Worm (Caenorhabditis elegans): ENCODE measurements around the gene gst-44.

DNA sequence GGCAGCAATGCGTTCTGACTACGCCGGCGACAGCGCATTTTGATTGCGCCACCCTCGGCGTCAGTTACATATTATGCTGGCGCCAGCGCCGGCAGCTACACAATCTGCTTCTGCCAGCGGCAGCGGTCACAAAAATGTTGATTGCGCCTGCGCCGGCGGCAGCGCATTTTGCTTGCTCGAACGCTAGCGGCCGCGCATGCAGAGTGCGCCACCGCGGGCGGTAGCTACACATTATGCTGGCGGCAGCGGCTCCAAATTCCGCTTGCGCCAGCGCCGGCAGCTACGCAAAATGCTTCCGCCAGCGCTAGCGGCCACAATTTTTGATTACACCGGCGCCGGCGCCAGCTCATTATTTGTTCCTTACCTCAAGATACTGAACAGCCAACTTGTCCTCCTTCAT lies 13.5 kb upstream of the gst-44 start:
- TF ChIP-seq him-1 (tag; optimal IDR thresholded peaks at IDR 0.05) (no peak), dao-5 (tag; optimal IDR thresholded peaks at IDR 0.05) (no peak), W03F9.2 (tag; optimal IDR thresholded peaks at IDR 0.05) (no peak)

Data from whole organism, L4/young adult.